Worm (Caenorhabditis elegans) whole organism, L3 larva: ENCODE measurements around the gene srw-134.

Experiments
- ama-1 ChIP-seq: fragments of 150-350 bp; optimal IDR thresholded peaks from 2 replicates; lab custom pipeline; 2018
- ceh-82 ChIP-seq: fragments of 150-350 bp; optimal IDR thresholded peaks from 2 replicates; lab custom pipeline; 2014; ENCODE audit warnings: missing biosample characterization, missing genetic modification characterization
- egl-27 ChIP-seq: sonication (generic microtip); optimal IDR thresholded peaks from 4 replicates; lab custom pipeline; 2017; ENCODE audit warnings: missing biosample characterization, missing genetic modification reagents, missing genetic modification characterization
- fkh-10 ChIP-seq: sonication (generic microtip); optimal IDR thresholded peaks from 2 replicates; lab custom pipeline; 2017; ENCODE audit warnings: missing biosample characterization, missing genetic modification reagents, missing genetic modification characterization
- fos-1 ChIP-seq: fragments of 150-350 bp; optimal IDR thresholded peaks from 2 replicates; lab custom pipeline; 2014; ENCODE audit warnings: missing biosample characterization, missing genetic modification characterization
- lsy-12 ChIP-seq: sonication (generic microtip); optimal IDR thresholded peaks from 2 replicates; lab custom pipeline; 2016; ENCODE audit warnings: mild to moderate bottlenecking, missing genetic modification characterization, missing compliant biosample characterization
- nfya-1 ChIP-seq: sonication (generic microtip); optimal IDR thresholded peaks from 2 replicates; lab custom pipeline; 2017; ENCODE audit warnings: missing genetic modification characterization, mild to moderate bottlenecking, missing compliant biosample characterization, antibody characterized with exemption, moderate library complexity; ENCODE audit not compliant: insufficient read depth
- nhr-25 ChIP-seq: sonication (generic microtip); optimal IDR thresholded peaks from 2 replicates; lab custom pipeline; 2017; ENCODE audit warnings: missing biosample characterization, missing genetic modification characterization
- sea-2 ChIP-seq: fragments of 150-350 bp; sonication (generic microtip); optimal IDR thresholded peaks from 4 replicates; lab custom pipeline; 2014; ENCODE audit warnings: missing biosample characterization, missing genetic modification reagents, missing genetic modification characterization
- skn-1 ChIP-seq: fragments of 150-350 bp; optimal IDR thresholded peaks from 2 replicates; lab custom pipeline; 2014; ENCODE audit warnings: missing biosample characterization, missing genetic modification characterization
- unc-39 ChIP-seq: sonication (generic microtip); optimal IDR thresholded peaks from 4 replicates; lab custom pipeline; 2017; ENCODE audit warnings: missing biosample characterization, missing genetic modification characterization
- zag-1 ChIP-seq: fragments of 150-350 bp; optimal IDR thresholded peaks from 2 replicates; lab custom pipeline; 2014; ENCODE audit warnings: missing biosample characterization, missing genetic modification characterization
- ztf-4 ChIP-seq: fragments of 150-350 bp; optimal IDR thresholded peaks from 2 replicates; lab custom pipeline; 2014; ENCODE audit warnings: missing biosample characterization, missing genetic modification characterization

- TF ChIP-seq ztf-4 (no peak), sea-2 (no peak), skn-1 (no peak), ama-1 (lab: Kevin White, UChicago) (no peak), fkh-10 (GFP tag; lab: Kevin White, UChicago) (no peak), nhr-25 (tag; lab: Kevin White, UChicago) (no peak), ceh-82 (tag; lab: Kevin White, UChicago) (no peak), lsy-12 (tag; lab: Kevin White, UChicago) (no peak), unc-39 (tag; lab: Kevin White, UChicago) (no peak), nfya-1 (tag; lab: Kevin White, UChicago) (no peak), fos-1 (tag; lab: Kevin White, UChicago) (no peak), zag-1 (no peak), egl-27 (tag; lab: Kevin White, UChicago) (no peak)
Measured at ce11 chrV:4112516-4112915, at the start of gene srw-134.
